Worm (Caenorhabditis elegans) whole organism, L1 larva: ENCODE data around the gene C51E3.9.

Experiments
- ces-1 ChIP-seq: fragments of 150-350 bp; optimal IDR thresholded peaks from 2 replicates; lab custom pipeline; 2014; ENCODE audit warnings: missing biosample characterization, missing genetic modification reagents, missing genetic modification characterization
- dpl-1 ChIP-seq, 3 experiments: fragments of 150-350 bp in 2 of 3; sonication (generic microtip) in 1 of 3; optimal IDR thresholded peaks; 2 replicates each; lab custom pipeline; 2014 to 2017; ENCODE audit warnings: missing biosample characterization in 3 of 3, missing genetic modification characterization in 3 of 3, missing genetic modification reagents in 3 of 3
- egl-27 ChIP-seq, 2 experiments: fragments of 150-350 bp in 1 of 2; sonication (generic microtip); optimal IDR thresholded peaks; 3 replicates each; lab custom pipeline; 2017 to 2018; ENCODE audit warnings: missing biosample characterization in 2 of 2, missing genetic modification characterization in 2 of 2, missing genetic modification reagents in 2 of 2
- hpl-2 ChIP-seq: fragments of 150-350 bp; optimal IDR thresholded peaks from 2 replicates; lab custom pipeline; 2014; ENCODE audit warnings: missing biosample characterization, missing genetic modification reagents, missing genetic modification characterization
- lin-13 ChIP-seq: fragments of 150-350 bp; optimal IDR thresholded peaks from 2 replicates; lab custom pipeline; 2014; ENCODE audit warnings: missing biosample characterization, missing genetic modification reagents, missing genetic modification characterization
- lin-35 ChIP-seq, 2 experiments: fragments of 150-350 bp; optimal IDR thresholded peaks; 2 replicates each; lab custom pipeline; 2014; ENCODE audit warnings: missing biosample characterization in 2 of 2, missing genetic modification characterization in 2 of 2, missing genetic modification reagents in 2 of 2
- nhr-12 ChIP-seq: sonication (generic microtip); optimal IDR thresholded peaks from 2 replicates; lab custom pipeline; 2017; ENCODE audit warnings: missing biosample characterization, missing genetic modification characterization
- skn-1 ChIP-seq: fragments of 150-350 bp; optimal IDR thresholded peaks from 2 replicates; lab custom pipeline; 2014; ENCODE audit warnings: missing biosample characterization, missing genetic modification characterization
- snpc-4 ChIP-seq: fragments of 150-350 bp; optimal IDR thresholded peaks from 2 replicates; lab custom pipeline; 2014; ENCODE audit warnings: missing biosample characterization, missing genetic modification characterization
- ztf-11 ChIP-seq, 2 experiments: sonication (generic microtip); optimal IDR thresholded peaks; 2 replicates each; lab custom pipeline; 2016 to 2017; ENCODE audit warnings: missing genetic modification characterization in 2 of 2, missing biosample characterization in 1 of 2, missing compliant biosample characterization in 1 of 2

ce11 chrV:10168870-10169269 is 23.1 kb downstream of the C51E3.9 start:
- TF ChIP-seq nhr-12 = no peak
- no peak for TF ChIP-seq skn-1 (tag; lab: Kevin White, UChicago)
- no peak for TF ChIP-seq egl-27 (tag; optimal IDR thresholded peaks at IDR 0.05; lab: Kevin White, UChicago)
- TF ChIP-seq ztf-11 (tag; optimal IDR thresholded peaks at IDR 0.05; lab: Kevin White, UChicago) = no peak
- no peak for TF ChIP-seq hpl-2 (GFP tag; lab: Kevin White, UChicago)
- no peak for TF ChIP-seq snpc-4 (tag; lab: Kevin White, UChicago)
- TF ChIP-seq dpl-1 (GFP tag; optimal IDR thresholded peaks at IDR 0.05; lab: Kevin White, UChicago) = no peak
- no peak for TF ChIP-seq lin-35 (GFP tag; optimal IDR thresholded peaks at IDR 0.05; lab: Kevin White, UChicago)
- no peak for TF ChIP-seq ces-1 (GFP tag; lab: Kevin White, UChicago)
- TF ChIP-seq lin-13 = no peak
